Worm (Caenorhabditis elegans): ENCODE measurements around the gene oac-5.

ce11 chrV:16259684-16260083 lies 32.8 kb upstream of the oac-5 start, which contains the start of gene nhr-127:
- TF ChIP-seq med-1 (GFP tag; optimal IDR thresholded peaks at IDR 0.05; ENCODE audit: insufficient read depth) (no peak), T22C8.4 (GFP tag; IDR thresholded peaks at IDR 0.05) (no peak), tab-1 (GFP tag; IDR thresholded peaks at IDR 0.05) (no peak), flt-1 (GFP tag; IDR thresholded peaks at IDR 0.05) (no peak)
